Worm (Caenorhabditis elegans) whole organism, midembryonic: Measurements from ENCODE around the gene F57G9.3.
"Not testable (repeated sequence)": the region's sequence is repeated elsewhere in the genome, so short reads cannot be mapped to it uniquely, and the experiment has no call there.

Source experiments
- T22C8.4 ChIP-seq: fragments of 200-800 bp; sonication (Bioruptor generic); IDR thresholded peaks from 2 replicates; pipeline ENCODE4 v1.3.6; 2022; ENCODE audit warnings: missing genetic modification characterization, missing compliant biosample characterization
- cog-1 ChIP-seq: sonication (generic microtip); optimal IDR thresholded peaks from 2 replicates; lab custom pipeline; 2016; ENCODE audit warnings: missing genetic modification characterization, missing compliant biosample characterization
- flt-1 ChIP-seq: fragments of 200-800 bp; sonication (Bioruptor generic); IDR thresholded peaks from 2 replicates; pipeline ENCODE4 v1.3.6; 2022; ENCODE audit warnings: missing genetic modification characterization, missing compliant biosample characterization
- klf-2 ChIP-seq: fragments of 200-800 bp; sonication (Bioruptor generic); conservative IDR thresholded peaks from 2 replicates; pipeline ENCODE4 v1.3.6; 2022; ENCODE audit warnings: missing genetic modification reagents, missing genetic modification characterization, missing compliant biosample characterization
- med-1 ChIP-seq: sonication (generic microtip); optimal IDR thresholded peaks from 2 replicates; lab custom pipeline; 2017; ENCODE audit warnings: missing genetic modification characterization, mild to moderate bottlenecking, missing compliant biosample characterization, antibody characterized with exemption, missing genetic modification reagents; ENCODE audit not compliant: insufficient read depth
- ref-1 ChIP-seq: fragments of 200-800 bp; sonication (Bioruptor generic); conservative IDR thresholded peaks from 2 replicates; pipeline ENCODE4 v1.3.6; 2022; ENCODE audit warnings: missing genetic modification reagents, missing genetic modification characterization, missing compliant biosample characterization
- tab-1 ChIP-seq: fragments of 200-800 bp; sonication (Bioruptor generic); IDR thresholded peaks from 2 replicates; pipeline ENCODE4 v1.3.6; 2022; ENCODE audit warnings: missing genetic modification characterization, missing compliant biosample characterization
- ztf-23 ChIP-seq: fragments of 200-800 bp; sonication (Bioruptor generic); IDR thresholded peaks from 2 replicates; pipeline ENCODE4 v1.3.6; 2022; ENCODE audit warnings: missing genetic modification reagents, missing genetic modification characterization, missing compliant biosample characterization
- ztf-29 ChIP-seq: fragments of 200-800 bp; sonication (Bioruptor generic); IDR thresholded peaks from 2 replicates; pipeline ENCODE4 v1.3.6; 2022; ENCODE audit warnings: missing genetic modification reagents, missing genetic modification characterization, missing compliant biosample characterization

The F57G9.3 gene

DNA sequence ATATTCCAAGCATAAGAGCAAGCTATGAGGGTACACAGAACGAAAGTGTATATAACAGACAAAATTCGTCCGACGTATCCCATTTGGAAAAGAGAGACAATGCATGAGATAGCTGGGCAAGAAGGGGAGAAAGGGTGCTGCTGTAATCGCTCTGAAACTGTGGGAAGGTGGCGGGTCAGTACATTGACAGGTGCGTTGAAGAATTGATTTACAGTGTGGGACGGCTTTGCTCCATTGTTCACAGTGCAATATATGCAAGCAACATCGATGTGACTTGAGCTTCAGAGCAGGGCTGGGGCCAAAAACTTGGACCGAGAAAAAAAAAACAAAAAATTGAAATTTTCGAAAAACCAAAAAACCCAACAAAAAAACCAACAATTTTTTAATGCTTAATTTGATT is at the start of gene F57G9.3:
F57G9.3 (minus strand) TSS at position 101 of the 400 bp plus-strand sequence.
- no peak for TF ChIP-seq med-1
- TF ChIP-seq cog-1 (tag; lab: Kevin White, UChicago), result no peak
- no peak for TF ChIP-seq klf-2 (GFP tag; lab: Robert Waterston, UW)
- no peak for TF ChIP-seq T22C8.4 (GFP tag; lab: Robert Waterston, UW)
- TF ChIP-seq flt-1 (GFP tag; lab: Robert Waterston, UW), result no peak
- no peak for TF ChIP-seq ztf-23 (GFP tag; lab: Robert Waterston, UW)
- TF ChIP-seq ref-1, result no peak
- TF ChIP-seq tab-1 (GFP tag; lab: Robert Waterston, UW), result no peak
- TF ChIP-seq ztf-29, result no peak

DNA sequence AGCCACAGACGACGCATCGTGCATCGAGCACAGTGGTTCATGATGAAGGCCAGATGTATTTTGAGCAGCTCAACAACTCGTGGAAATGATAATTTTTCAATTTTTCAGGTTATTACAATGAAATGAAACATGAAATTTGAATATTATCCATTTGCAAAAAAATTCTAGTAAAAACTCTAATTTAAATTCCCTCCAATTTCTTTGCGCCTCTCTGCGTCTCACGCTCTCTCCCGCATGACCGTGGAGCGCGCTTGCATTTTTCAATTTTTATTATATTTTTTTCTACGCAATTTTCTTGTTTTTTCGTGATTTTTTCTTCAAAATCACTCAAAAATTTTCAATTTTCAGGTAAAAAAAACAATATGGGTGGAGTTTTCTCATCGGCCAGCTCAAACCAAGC is 49.4 kb upstream of the F57G9.3 start, which contains the start of gene tag-281:
tag-281 (plus strand) TSS at position 340 of the 400 bp plus-strand sequence.
- TF ChIP-seq tab-1 (GFP tag; lab: Robert Waterston, UW) (no peak), T22C8.4 (GFP tag; lab: Robert Waterston, UW) (no peak), ztf-29 (no peak), klf-2 (GFP tag; lab: Robert Waterston, UW) (no peak), ztf-23 (GFP tag; lab: Robert Waterston, UW) (0 out of 2 replicates have a peak, but pooled peaks have one; percentile 44), flt-1 (GFP tag; lab: Robert Waterston, UW) (no peak), med-1 (no peak), cog-1 (tag; lab: Kevin White, UChicago) (peak; percentile 48)

ce11 chrII:12457275-12457674 is 47.3 kb upstream of the F57G9.3 start, which contains the start of gene sre-38:
Gene sre-38 (plus strand): TSS chrII:12457575.
- TF ChIP-seq klf-2 (GFP tag; lab: Robert Waterston, UW) (no peak), flt-1 (GFP tag; lab: Robert Waterston, UW) (no peak), T22C8.4 (GFP tag; lab: Robert Waterston, UW) (no peak), ztf-23 (GFP tag; lab: Robert Waterston, UW) (no peak), ztf-29 (no peak), med-1 (no peak), cog-1 (tag; lab: Kevin White, UChicago) (no peak), ref-1 (no peak), tab-1 (GFP tag; lab: Robert Waterston, UW) (no peak)

DNA sequence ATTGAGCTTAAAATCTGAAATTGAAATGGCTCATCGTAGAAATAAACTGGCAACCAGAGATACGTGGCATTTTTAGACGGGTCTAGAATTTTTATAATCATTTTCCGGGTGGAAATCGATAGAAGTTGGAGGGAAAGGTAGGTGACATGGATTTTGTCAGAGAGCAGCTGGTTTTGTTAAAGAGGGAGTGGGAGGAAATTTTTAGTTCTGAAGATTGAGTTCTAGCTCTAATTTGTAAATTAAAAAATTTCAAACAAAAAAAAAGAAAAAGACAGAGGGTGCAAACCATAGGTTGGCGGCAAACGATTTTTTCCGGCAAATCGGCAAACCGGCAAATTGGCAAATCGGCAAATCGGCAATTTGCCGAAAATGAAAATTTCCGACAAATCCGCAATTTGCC is 46.6 kb upstream of the F57G9.3 start, which contains the start of gene sre-32:
sre-32 (minus strand) TSS at position 101 of the 400 bp plus-strand sequence.
- TF ChIP-seq cog-1 (tag; lab: Kevin White, UChicago), result no peak
- TF ChIP-seq tab-1 (GFP tag; lab: Robert Waterston, UW), result 0 out of 2 replicates have a peak, but pooled peaks have one; percentile 42
- TF ChIP-seq med-1, result no peak

- TF ChIP-seq T22C8.4 (GFP tag; lab: Robert Waterston, UW) (no peak), cog-1 (tag; lab: Kevin White, UChicago) (no peak), ztf-23 (GFP tag; lab: Robert Waterston, UW) (no peak), flt-1 (GFP tag; lab: Robert Waterston, UW) (no peak), klf-2 (GFP tag; lab: Robert Waterston, UW) (no peak), tab-1 (GFP tag; lab: Robert Waterston, UW) (no peak), med-1 (no peak), ztf-29 (no peak), ref-1 (no peak)
Measured at ce11 chrII:12452754-12453352, 42.8 kb upstream of the F57G9.3 start, which contains the start of the genes sre-35 and sre-33. Gene sre-35 (minus strand): TSS chrII:12452854. Gene sre-33 (plus strand): TSS chrII:12453302.

DNA sequence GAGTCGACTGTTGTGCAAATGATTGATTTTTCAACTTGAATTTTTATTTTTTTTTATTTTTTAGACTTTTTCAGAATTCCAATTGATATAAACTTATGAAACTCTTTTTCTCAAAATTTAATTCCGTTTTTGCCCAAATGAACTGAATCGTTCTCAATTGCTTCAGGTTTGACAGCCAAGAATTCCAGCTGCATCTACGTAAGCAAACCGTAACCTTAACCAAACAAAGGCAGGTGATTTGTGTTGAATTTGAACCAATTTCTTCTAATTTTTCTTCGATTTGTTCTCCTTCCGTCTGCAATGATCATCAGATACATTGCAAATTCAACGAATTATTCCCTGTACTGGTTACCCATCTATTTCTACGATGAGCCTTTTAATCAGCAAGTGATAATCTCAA is 39.8 kb upstream of the F57G9.3 start, which contains the start of gene sre-34:
sre-34 (plus strand) TSS at position 301 of the 400 bp plus-strand sequence.
- TF ChIP-seq cog-1 (tag; lab: Kevin White, UChicago) (no peak), tab-1 (GFP tag; lab: Robert Waterston, UW) (no peak), ztf-23 (GFP tag; lab: Robert Waterston, UW) (no peak), flt-1 (GFP tag; lab: Robert Waterston, UW) (no peak), ref-1 (no peak), ztf-29 (no peak), T22C8.4 (GFP tag; lab: Robert Waterston, UW) (no peak), klf-2 (GFP tag; lab: Robert Waterston, UW) (no peak), med-1 (no peak)

DNA sequence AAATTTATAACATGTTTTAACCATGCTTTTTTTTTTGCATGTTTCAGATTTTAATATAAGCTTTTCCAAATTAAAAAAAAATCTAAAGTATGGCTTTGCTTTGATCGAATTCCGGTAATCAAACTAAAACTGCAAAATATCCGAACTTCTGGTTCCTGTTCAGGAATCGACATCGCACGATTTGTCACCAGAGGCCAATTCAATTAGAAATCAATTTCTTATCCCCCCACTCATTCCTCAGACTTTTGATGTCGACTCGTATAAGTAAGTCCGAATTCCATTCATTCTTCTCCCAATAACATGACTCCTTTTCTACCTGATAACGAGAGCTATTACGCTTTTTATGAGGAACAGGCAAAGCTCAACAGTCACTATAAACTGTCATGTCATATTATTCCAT is 38.2 kb upstream of the F57G9.3 start, which contains the start of gene srh-27:
srh-27 (plus strand) TSS at position 301 of the 400 bp plus-strand sequence.
- TF ChIP-seq T22C8.4 (GFP tag; lab: Robert Waterston, UW), result no peak
- no peak for TF ChIP-seq klf-2 (GFP tag; lab: Robert Waterston, UW)
- TF ChIP-seq ztf-23 (GFP tag; lab: Robert Waterston, UW), result no peak
- TF ChIP-seq cog-1 (tag; lab: Kevin White, UChicago), result no peak
- no peak for TF ChIP-seq tab-1 (GFP tag; lab: Robert Waterston, UW)
- TF ChIP-seq flt-1 (GFP tag; lab: Robert Waterston, UW), result no peak
- TF ChIP-seq ztf-29, result no peak
- no peak for TF ChIP-seq med-1
- TF ChIP-seq ref-1, result no peak

ce11 chrII:12444679-12445376 is 34.8 kb upstream of the F57G9.3 start, which contains the start of the genes W05H5.1 and pitr-6:
Gene W05H5.1 (minus strand): TSS chrII:12444779.
Gene pitr-6 (plus strand): TSS chrII:12445326.
- TF ChIP-seq ref-1 (no peak), klf-2 (GFP tag; lab: Robert Waterston, UW) (no peak), med-1 (no peak), ztf-23 (GFP tag; lab: Robert Waterston, UW) (no peak), tab-1 (GFP tag; lab: Robert Waterston, UW) (no peak), T22C8.4 (GFP tag; lab: Robert Waterston, UW) (no peak), cog-1 (tag; lab: Kevin White, UChicago) (no peak), ztf-29 (no peak), flt-1 (GFP tag; lab: Robert Waterston, UW) (no peak)

DNA sequence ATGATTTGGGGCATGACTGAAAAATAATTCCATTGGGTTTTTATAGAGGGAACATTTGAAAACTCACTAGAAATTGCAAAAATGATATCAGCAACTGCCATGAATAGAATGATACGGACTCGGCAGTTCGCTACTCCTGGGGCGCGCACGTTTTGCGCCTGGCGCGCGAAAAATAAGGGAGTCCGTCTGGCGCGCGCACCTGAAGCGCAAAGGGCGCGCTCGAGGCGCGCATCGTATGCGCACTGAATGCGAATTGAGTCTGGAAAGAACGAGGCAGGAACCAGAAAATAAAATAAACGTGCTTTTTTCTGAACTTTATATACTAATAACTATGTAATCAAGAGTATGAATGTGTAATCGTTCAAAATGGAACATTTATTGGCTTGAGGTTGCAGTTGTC is 31.2 kb upstream of the F57G9.3 start, which contains the start of gene Y57A10C.10:
Y57A10C.10 (minus strand) TSS at position 101 of the 400 bp plus-strand sequence.
- TF ChIP-seq flt-1 (GFP tag; lab: Robert Waterston, UW); med-1; klf-2 (GFP tag; lab: Robert Waterston, UW): not testable (repeated sequence)
